Worm (Caenorhabditis elegans): ENCODE results near the gene hsp-3.

DNA sequence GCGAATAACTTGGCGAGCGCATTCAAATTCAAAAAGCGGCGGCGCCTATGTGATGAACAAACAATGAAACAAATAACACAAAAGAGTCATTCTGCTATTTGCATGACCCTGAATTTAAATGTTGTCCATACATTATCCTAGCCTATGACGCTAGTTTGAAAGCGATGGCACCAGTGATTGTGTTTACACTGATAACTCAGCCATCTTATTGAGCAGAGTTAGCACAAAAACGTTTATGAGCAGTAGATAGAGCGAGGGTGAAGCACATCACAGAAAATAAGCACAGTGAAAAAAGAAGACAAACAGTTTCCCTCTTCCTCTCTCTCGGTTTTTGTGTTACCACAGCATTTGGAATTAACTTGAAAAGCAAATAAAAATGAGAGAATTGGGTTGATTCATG lies 48.6 kb downstream of the hsp-3 start:
- TF ChIP-seq cog-1 (tag; optimal IDR thresholded peaks at IDR 0.05): no peak
- no peak for TF ChIP-seq ztf-29 (GFP tag; IDR thresholded peaks at IDR 0.05)
- TF ChIP-seq ref-1 (GFP tag; conservative IDR thresholded peaks at IDR 0.05): no peak
- TF ChIP-seq tab-1 (GFP tag; IDR thresholded peaks at IDR 0.05): no peak
- TF ChIP-seq flt-1 (GFP tag; IDR thresholded peaks at IDR 0.05): no peak
- no peak for TF ChIP-seq klf-2 (GFP tag; conservative IDR thresholded peaks at IDR 0.05)
- TF ChIP-seq med-1 (GFP tag; optimal IDR thresholded peaks at IDR 0.05; ENCODE audit: insufficient read depth): no peak
- TF ChIP-seq ztf-23 (GFP tag; IDR thresholded peaks at IDR 0.05): no peak
- no peak for TF ChIP-seq T22C8.4 (GFP tag; IDR thresholded peaks at IDR 0.05)

All from whole organism, midembryonic.